Worm (Caenorhabditis elegans): ENCODE measurements around the gene nadk-2.

nadk-2 gene

DNA sequence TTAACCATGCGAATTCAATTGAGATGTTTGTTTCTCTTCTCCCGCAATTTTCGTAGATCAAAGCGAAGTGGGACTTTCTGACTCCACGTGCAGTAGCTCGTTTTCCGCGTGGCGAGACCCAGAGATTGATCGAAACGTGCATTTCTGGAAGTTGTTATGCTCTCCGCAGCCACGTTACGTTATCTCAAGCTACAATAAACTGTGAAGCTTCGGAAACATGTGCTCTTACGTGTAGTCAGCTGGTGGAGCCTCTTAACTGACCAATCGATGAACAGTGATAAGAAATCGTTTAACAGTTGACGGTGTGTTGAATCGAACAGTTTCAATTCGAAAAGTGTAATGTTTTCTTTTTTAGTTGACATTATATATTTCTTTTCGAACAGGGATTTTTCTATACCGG lies 2.8 kb downstream of the nadk-2 start:
- TF ChIP-seq ets-7 (tag; optimal IDR thresholded peaks at IDR 0.05) (no peak), sea-1 (GFP tag; conservative IDR thresholded peaks at IDR 0.05) (no peak), F13C5.2 (tag; optimal IDR thresholded peaks at IDR 0.05) (no peak), ceh-36 (tag; optimal IDR thresholded peaks at IDR 0.05) (no peak), B0310.2 (tag; optimal IDR thresholded peaks at IDR 0.05) (no peak), hmbx-1 (tag; optimal IDR thresholded peaks at IDR 0.05) (no peak), tbx-11 (GFP tag; IDR thresholded peaks at IDR 0.05) (no peak), tbx-37 (GFP tag; conservative IDR thresholded peaks at IDR 0.05) (no peak), hnd-1 (tag; optimal IDR thresholded peaks at IDR 0.05) (no peak), flt-1 (GFP tag; IDR thresholded peaks at IDR 0.05) (no peak)

DNA sequence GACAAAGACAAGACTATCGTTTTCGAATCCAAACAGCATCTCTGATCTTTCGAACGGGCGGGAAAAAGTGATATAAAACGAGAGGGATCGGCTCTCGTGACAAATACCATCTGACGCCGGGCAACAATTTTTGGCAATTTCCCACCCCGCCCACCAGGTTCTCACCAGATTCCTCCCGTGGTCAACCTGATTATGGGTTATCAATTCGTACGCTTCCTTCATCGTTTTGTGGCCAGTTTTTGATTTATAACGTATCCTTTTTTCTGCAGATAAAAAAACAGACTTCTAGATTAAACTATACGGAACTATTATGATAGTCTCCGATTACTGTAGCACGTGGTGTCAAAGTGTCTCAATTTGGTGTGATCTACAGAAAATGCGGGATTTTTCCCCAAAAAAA lies 3.5 kb downstream of the nadk-2 start:
- TF ChIP-seq ama-1 (optimal IDR thresholded peaks at IDR 0.05) (no peak), tra-4 (tag; optimal IDR thresholded peaks at IDR 0.05) (no peak), hmg-4 (GFP tag; optimal IDR thresholded peaks at IDR 0.05) (no peak), B0310.2 (tag; optimal IDR thresholded peaks at IDR 0.05) (no peak), sea-1 (GFP tag; conservative IDR thresholded peaks at IDR 0.05) (no peak), ceh-36 (tag; optimal IDR thresholded peaks at IDR 0.05) (no peak), F13C5.2 (tag; optimal IDR thresholded peaks at IDR 0.05) (no peak), pes-1 (GFP tag; IDR thresholded peaks at IDR 0.05) (no peak), ceh-13 (GFP tag; optimal IDR thresholded peaks at IDR 0.05) (no peak), hnd-1 (tag; optimal IDR thresholded peaks at IDR 0.05) (no peak), tbx-11 (GFP tag; IDR thresholded peaks at IDR 0.05) (no peak), scrt-1 (GFP tag; IDR thresholded peaks at IDR 0.05) (no peak), ets-7 (tag; optimal IDR thresholded peaks at IDR 0.05) (no peak)

DNA sequence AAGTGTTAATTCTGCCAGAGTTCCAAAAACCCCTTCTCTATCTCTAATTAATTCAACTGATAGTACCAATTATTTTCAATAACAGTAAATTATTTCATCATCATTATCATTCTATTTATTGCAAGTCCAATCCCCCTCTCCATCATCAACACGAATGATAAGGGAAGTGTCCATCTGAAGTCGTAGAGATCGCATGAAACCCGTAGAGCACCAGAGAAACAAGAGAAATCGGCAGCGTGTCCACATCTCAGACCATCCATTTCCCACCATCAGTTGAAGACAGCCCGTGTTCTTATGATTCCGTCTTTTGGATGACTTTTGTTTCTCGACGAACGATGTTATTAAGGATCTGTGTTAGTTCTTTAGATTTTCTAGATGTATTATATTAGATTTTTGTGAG lies 4.1 kb downstream of the nadk-2 start:
- TF ChIP-seq tbx-37 (GFP tag; conservative IDR thresholded peaks at IDR 0.05) (no peak), tbx-11 (GFP tag; IDR thresholded peaks at IDR 0.05) (no peak)

- no peak for TF ChIP-seq hmbx-1 (tag; optimal IDR thresholded peaks at IDR 0.05)
- TF ChIP-seq B0310.2 (tag; optimal IDR thresholded peaks at IDR 0.05): no peak
- TF ChIP-seq scrt-1 (GFP tag; IDR thresholded peaks at IDR 0.05): no peak
- TF ChIP-seq tbx-11 (GFP tag; IDR thresholded peaks at IDR 0.05): no peak
- TF ChIP-seq hmg-4 (GFP tag; optimal IDR thresholded peaks at IDR 0.05): no peak
- no peak for TF ChIP-seq ceh-13 (GFP tag; optimal IDR thresholded peaks at IDR 0.05)
- no peak for TF ChIP-seq flt-1 (GFP tag; IDR thresholded peaks at IDR 0.05)
- TF ChIP-seq hnd-1 (tag; optimal IDR thresholded peaks at IDR 0.05): no peak
- no peak for TF ChIP-seq aly-1 (tag; optimal IDR thresholded peaks at IDR 0.05)
- no peak for TF ChIP-seq tbx-37 (GFP tag; conservative IDR thresholded peaks at IDR 0.05)
- TF ChIP-seq sea-1 (GFP tag; conservative IDR thresholded peaks at IDR 0.05): no peak
- TF ChIP-seq tra-4 (tag; optimal IDR thresholded peaks at IDR 0.05): no peak
- no peak for TF ChIP-seq ets-7 (tag; optimal IDR thresholded peaks at IDR 0.05)
- TF ChIP-seq ceh-36 (tag; optimal IDR thresholded peaks at IDR 0.05): no peak
Observed at ce11 chrII:12054150-12054549, 4.8 kb downstream of the nadk-2 start.

- no peak for TF ChIP-seq tbx-11 (GFP tag; IDR thresholded peaks at IDR 0.05)
- TF ChIP-seq hmg-4 (GFP tag; optimal IDR thresholded peaks at IDR 0.05): no peak
- TF ChIP-seq sea-1 (GFP tag; conservative IDR thresholded peaks at IDR 0.05): no peak
- TF ChIP-seq aly-1 (tag; optimal IDR thresholded peaks at IDR 0.05): no peak
- no peak for TF ChIP-seq pes-1 (GFP tag; IDR thresholded peaks at IDR 0.05)
- TF ChIP-seq F13C5.2 (tag; optimal IDR thresholded peaks at IDR 0.05): no peak
- no peak for TF ChIP-seq scrt-1 (GFP tag; IDR thresholded peaks at IDR 0.05)
- TF ChIP-seq ceh-13 (GFP tag; optimal IDR thresholded peaks at IDR 0.05): no peak
- TF ChIP-seq ama-1 (optimal IDR thresholded peaks at IDR 0.05): no peak
- TF ChIP-seq ceh-36 (tag; optimal IDR thresholded peaks at IDR 0.05): no peak
- TF ChIP-seq tra-4 (tag; optimal IDR thresholded peaks at IDR 0.05): no peak
- no peak for TF ChIP-seq tbx-37 (GFP tag; conservative IDR thresholded peaks at IDR 0.05)
- no peak for TF ChIP-seq B0310.2 (tag; optimal IDR thresholded peaks at IDR 0.05)
- no peak for TF ChIP-seq hmbx-1 (tag; optimal IDR thresholded peaks at IDR 0.05)
- TF ChIP-seq ets-7 (tag; optimal IDR thresholded peaks at IDR 0.05): no peak
- TF ChIP-seq flt-1 (GFP tag; IDR thresholded peaks at IDR 0.05): no peak
- TF ChIP-seq hnd-1 (tag; optimal IDR thresholded peaks at IDR 0.05): no peak
Observed at ce11 chrII:12054558-12054957, 5.2 kb downstream of the nadk-2 start.

DNA sequence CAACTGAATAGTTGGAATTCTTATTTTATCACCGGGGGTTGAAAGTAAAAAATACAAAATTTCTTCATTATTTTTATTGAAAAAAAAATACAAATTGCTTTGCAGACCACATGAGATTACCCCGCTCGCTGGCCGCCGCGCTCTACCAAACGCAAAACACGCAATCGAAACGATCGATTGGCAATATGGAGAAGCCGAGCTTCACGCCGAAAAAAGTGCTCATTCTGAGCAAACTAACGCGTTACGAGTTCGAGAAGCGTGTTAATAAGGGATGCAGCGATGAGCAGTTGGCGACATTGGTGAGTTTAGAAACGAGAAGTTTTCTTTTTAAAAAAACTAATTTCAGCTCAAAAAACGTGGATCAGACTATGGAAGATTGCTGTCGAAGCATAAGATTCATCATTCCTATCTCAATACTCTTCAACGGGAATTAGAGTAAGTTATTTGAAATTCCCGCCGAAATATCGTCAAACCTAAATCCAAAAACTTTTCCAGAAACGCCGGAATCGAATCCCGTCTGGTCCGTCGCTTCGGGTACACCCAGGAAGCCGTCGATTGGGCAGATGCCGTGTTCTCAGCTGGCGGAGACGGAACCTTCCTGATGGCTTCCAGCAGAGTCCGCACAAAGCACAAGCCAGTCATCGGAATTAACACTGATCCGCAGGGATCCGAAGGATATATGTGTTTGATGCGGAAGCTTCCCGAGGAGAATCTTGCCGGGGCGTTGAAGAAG lies 6.2 kb downstream of the nadk-2 start:
- TF ChIP-seq F13C5.2 (tag; optimal IDR thresholded peaks at IDR 0.05): no peak
- TF ChIP-seq tbx-11 (GFP tag; IDR thresholded peaks at IDR 0.05): no peak
- TF ChIP-seq sea-1 (GFP tag; conservative IDR thresholded peaks at IDR 0.05): no peak

- TF ChIP-seq scrt-1 (GFP tag; IDR thresholded peaks at IDR 0.05): no peak
- no peak for TF ChIP-seq hmbx-1 (tag; optimal IDR thresholded peaks at IDR 0.05)
- TF ChIP-seq aly-1 (tag; optimal IDR thresholded peaks at IDR 0.05): no peak
- TF ChIP-seq sea-1 (GFP tag; conservative IDR thresholded peaks at IDR 0.05): no peak
- TF ChIP-seq B0310.2 (tag; optimal IDR thresholded peaks at IDR 0.05): no peak
- no peak for TF ChIP-seq tbx-11 (GFP tag; IDR thresholded peaks at IDR 0.05)
- no peak for TF ChIP-seq pes-1 (GFP tag; IDR thresholded peaks at IDR 0.05)
- no peak for TF ChIP-seq ets-7 (tag; optimal IDR thresholded peaks at IDR 0.05)
- no peak for TF ChIP-seq flt-1 (GFP tag; IDR thresholded peaks at IDR 0.05)
- TF ChIP-seq tbx-37 (GFP tag; conservative IDR thresholded peaks at IDR 0.05): no peak
- TF ChIP-seq F13C5.2 (tag; optimal IDR thresholded peaks at IDR 0.05): no peak
- TF ChIP-seq hmg-4 (GFP tag; optimal IDR thresholded peaks at IDR 0.05): no peak
Observed at ce11 chrII:12058298-12058697, 8.9 kb downstream of the nadk-2 start.

DNA sequence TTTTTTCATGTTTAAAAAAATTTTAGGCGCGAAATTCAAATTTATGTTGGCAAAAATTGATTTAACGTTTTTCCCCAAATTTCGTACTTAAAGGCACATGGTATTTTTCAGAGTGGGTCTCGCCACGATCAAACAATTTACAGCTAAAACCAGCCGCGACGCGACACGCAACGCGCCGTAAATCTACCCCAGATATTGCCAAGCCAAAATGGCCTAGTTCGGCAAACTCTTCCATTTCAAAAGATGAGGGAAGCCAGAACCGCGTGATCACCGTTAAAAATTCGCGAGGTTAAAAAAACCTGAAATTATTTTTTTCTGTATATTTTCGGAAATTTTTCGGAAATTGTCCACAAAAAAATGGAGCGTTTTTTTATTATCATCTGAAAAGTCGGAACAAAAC lies 10.5 kb downstream of the nadk-2 start:
- TF ChIP-seq tbx-11 (GFP tag; IDR thresholded peaks at IDR 0.05): no peak
- no peak for TF ChIP-seq ets-7 (tag; optimal IDR thresholded peaks at IDR 0.05)
- no peak for TF ChIP-seq F13C5.2 (tag; optimal IDR thresholded peaks at IDR 0.05)
- no peak for TF ChIP-seq tbx-37 (GFP tag; conservative IDR thresholded peaks at IDR 0.05)
- no peak for TF ChIP-seq hmg-4 (GFP tag; optimal IDR thresholded peaks at IDR 0.05)
- TF ChIP-seq B0310.2 (tag; optimal IDR thresholded peaks at IDR 0.05): no peak
- TF ChIP-seq ceh-13 (GFP tag; optimal IDR thresholded peaks at IDR 0.05): no peak
- no peak for TF ChIP-seq flt-1 (GFP tag; IDR thresholded peaks at IDR 0.05)
- no peak for TF ChIP-seq ama-1 (optimal IDR thresholded peaks at IDR 0.05)
- no peak for TF ChIP-seq pes-1 (GFP tag; IDR thresholded peaks at IDR 0.05)
- no peak for TF ChIP-seq sea-1 (GFP tag; conservative IDR thresholded peaks at IDR 0.05)
- TF ChIP-seq ceh-36 (tag; optimal IDR thresholded peaks at IDR 0.05): no peak
- no peak for TF ChIP-seq hmbx-1 (tag; optimal IDR thresholded peaks at IDR 0.05)
- TF ChIP-seq tra-4 (tag; optimal IDR thresholded peaks at IDR 0.05): no peak
- no peak for TF ChIP-seq aly-1 (tag; optimal IDR thresholded peaks at IDR 0.05)
- TF ChIP-seq hnd-1 (tag; optimal IDR thresholded peaks at IDR 0.05): no peak
- TF ChIP-seq scrt-1 (GFP tag; IDR thresholded peaks at IDR 0.05): no peak
